Worm (Caenorhabditis elegans): ENCODE data around the gene col-158.

ce11 chrV:11846969-11847368, 17.6 kb downstream of the col-158 start:
- TF ChIP-seq W03F9.2 (tag; optimal IDR thresholded peaks at IDR 0.05) (no peak), him-1 (tag; optimal IDR thresholded peaks at IDR 0.05) (no peak), dao-5 (tag; optimal IDR thresholded peaks at IDR 0.05) (no peak)
